Worm (Caenorhabditis elegans): ENCODE results near the gene Y54E2A.4.
A peak's percentile ranks its signal among the peaks of the same experiment; 100 is the strongest.

DNA sequence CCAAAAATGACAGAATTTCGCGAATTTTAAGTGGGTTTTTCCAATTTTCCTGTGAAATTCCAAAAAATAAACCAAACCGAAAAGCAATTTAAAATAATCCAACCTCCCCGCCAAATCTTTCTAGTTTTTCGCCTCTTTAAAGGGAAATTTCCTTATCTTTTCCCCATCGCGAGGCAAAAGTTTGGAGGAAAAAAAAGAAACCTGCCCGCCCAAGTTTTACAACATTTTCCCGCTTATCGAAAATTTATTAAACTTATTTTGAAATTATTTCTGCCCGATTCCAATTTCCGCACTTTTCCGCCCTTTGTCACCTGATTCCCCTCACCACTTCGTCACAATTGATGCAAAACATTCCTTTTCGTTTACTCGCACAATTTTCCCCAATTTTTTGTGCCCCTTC lies 57.8 kb downstream of the Y54E2A.4 start, which contains the start of gene osta-3:
- no peak for TF ChIP-seq madf-8 (GFP tag; conservative IDR thresholded peaks at IDR 0.05)
- no peak for TF ChIP-seq ama-1 (optimal IDR thresholded peaks at IDR 0.05)
- TF ChIP-seq ama-1 (GFP tag; optimal IDR thresholded peaks at IDR 0.05): no peak
- peak; percentile 13 for TF ChIP-seq efl-1 (GFP tag; optimal IDR thresholded peaks at IDR 0.05)
- TF ChIP-seq hlh-12 (tag; optimal IDR thresholded peaks at IDR 0.05): no peak
- TF ChIP-seq ztf-22 (GFP tag; optimal IDR thresholded peaks at IDR 0.05): no peak
- no peak for TF ChIP-seq attf-6 (GFP tag; IDR thresholded peaks at IDR 0.05)
- no peak for TF ChIP-seq ceh-58 (GFP tag; IDR thresholded peaks at IDR 0.05)
- no peak for TF ChIP-seq hmg-20 (GFP tag; IDR thresholded peaks at IDR 0.05)
- no peak for TF ChIP-seq zfh-2 (GFP tag; conservative IDR thresholded peaks at IDR 0.05)
- TF ChIP-seq pha-4 (tag; optimal IDR thresholded peaks at IDR 0.05): no peak
- no peak for TF ChIP-seq tlf-1 (GFP tag; optimal IDR thresholded peaks at IDR 0.05)
- no peak for TF ChIP-seq nfya-1 (tag; optimal IDR thresholded peaks at IDR 0.05; ENCODE audit: borderline replicate concordance, insufficient read depth)
